Fruit fly (Drosophila melanogaster): ENCODE data around the gene CG7542.

The CG7542 gene

dm6 chr3L:17578413-17578812, 28.8 kb downstream of the CG7542 start (continued):
- TF ChIP-seq pum (GFP tag; optimal IDR thresholded peaks at IDR 0.05) (no peak), CG8290 (GFP tag; optimal IDR thresholded peaks at IDR 0.05) (no peak), CG8290 (tag; optimal IDR thresholded peaks at IDR 0.05) (no peak)

- TF ChIP-seq bsh (GFP tag; optimal IDR thresholded peaks at IDR 0.05) (peak in 1 of 2 experiments; percentile 24), CG12659 (GFP tag; optimal IDR thresholded peaks at IDR 0.05) (no peak), Rx (GFP tag; IDR thresholded peaks at IDR 0.05) (no peak), Gsc (GFP tag; IDR thresholded peaks at IDR 0.05) (no peak), stc (GFP tag; IDR thresholded peaks at IDR 0.05) (no peak), seq (GFP tag; IDR thresholded peaks at IDR 0.05) (no peak), lbe (GFP tag; optimal IDR thresholded peaks at IDR 0.05) (peak; percentile 56), ATbp (GFP tag; optimal IDR thresholded peaks at IDR 0.05) (no peak), C15 (GFP tag; IDR thresholded peaks at IDR 0.05) (no peak), CG13424 (tag; optimal IDR thresholded peaks at IDR 0.05) (no peak), fd3F (GFP tag; optimal IDR thresholded peaks at IDR 0.05) (no peak), CTCF (GFP tag; optimal IDR thresholded peaks at IDR 0.05) (peak; percentile 75)
These were observed 29.5 kb downstream of the CG7542 start for dm6 chr3L:17579121-17579520.

- TF ChIP-seq CG11456 (GFP tag; IDR thresholded peaks at IDR 0.05) (0 out of 3 replicates have a peak, but pooled peaks have one; percentile 26), Nf-YA (GFP tag; IDR thresholded peaks at IDR 0.05) (no peak), fd96Cb (tag; optimal IDR thresholded peaks at IDR 0.05) (no peak), disco-r (GFP tag; optimal IDR thresholded peaks at IDR 0.05) (no peak)
These were observed 30.0 kb downstream of the CG7542 start for dm6 chr3L:17579626-17580025.

dm6 chr3L:17584718-17585117, 35.1 kb downstream of the CG7542 start:
- TF ChIP-seq Adf1 (GFP tag; IDR thresholded peaks at IDR 0.05) (peak; percentile 75), C15 (GFP tag; IDR thresholded peaks at IDR 0.05) (no peak), crol (GFP tag; IDR thresholded peaks at IDR 0.05) (peak; percentile 89), mld (GFP tag; IDR thresholded peaks at IDR 0.05; ENCODE audit: partially characterized antibody) (0 out of 3 replicates have a peak, but pooled peaks have one; percentile 21), CG1647 (GFP tag; optimal IDR thresholded peaks at IDR 0.05) (no peak), tna (GFP tag; IDR thresholded peaks at IDR 0.05; ENCODE audit: partially characterized antibody) (0 out of 2 replicates have a peak, but pooled peaks have one; percentile 20), Blimp-1 (GFP tag; optimal IDR thresholded peaks at IDR 0.05) (peak; percentile 35), ken (GFP tag; IDR thresholded peaks at IDR 0.05) (0 out of 3 replicates have a peak, but pooled peaks have one; percentile 22), croc (GFP tag; conservative IDR thresholded peaks at IDR 0.05) (no peak), Eip74EF (GFP tag; optimal IDR thresholded peaks at IDR 0.05) (peak in 1 of 2 experiments; percentile 15), cg (GFP tag; optimal IDR thresholded peaks at IDR 0.05) (peak; percentile 56)

dm6 chr3L:17586370-17587048, 36.9 kb downstream of the CG7542 start:
- TF ChIP-seq dysf (GFP tag; IDR thresholded peaks at IDR 0.05): 0 out of 3 replicates have a peak, but pooled peaks have one; percentile 10
- TF ChIP-seq CG15479 (GFP tag; optimal IDR thresholded peaks at IDR 0.05): no peak
- TF ChIP-seq wek (GFP tag; optimal IDR thresholded peaks at IDR 0.05): no peak
- TF ChIP-seq Drgx (GFP tag; IDR thresholded peaks at IDR 0.05): peak; percentile 30; the same call in 1 of the 2 replicates
- 0 out of 2 replicates have a peak, but pooled peaks have one; percentile 8 for TF ChIP-seq ham (GFP tag; IDR thresholded peaks at IDR 0.05)
- no peak for TF ChIP-seq Bdp1 (GFP tag; optimal IDR thresholded peaks at IDR 0.05)
- 0 out of 2 replicates have a peak, but pooled peaks have one; percentile 7 for TF ChIP-seq CG9215 (GFP tag; IDR thresholded peaks at IDR 0.05)
- no peak for TF ChIP-seq CG10959 (GFP tag; IDR thresholded peaks at IDR 0.05)
- no peak for TF ChIP-seq wor (GFP tag; IDR thresholded peaks at IDR 0.05)
- no peak for TF ChIP-seq Oli (tag; optimal IDR thresholded peaks at IDR 0.05)

Data from whole organism, embryonic.